Fruit fly (Drosophila melanogaster): Measurements from ENCODE around the gene CG14297.

DNA sequence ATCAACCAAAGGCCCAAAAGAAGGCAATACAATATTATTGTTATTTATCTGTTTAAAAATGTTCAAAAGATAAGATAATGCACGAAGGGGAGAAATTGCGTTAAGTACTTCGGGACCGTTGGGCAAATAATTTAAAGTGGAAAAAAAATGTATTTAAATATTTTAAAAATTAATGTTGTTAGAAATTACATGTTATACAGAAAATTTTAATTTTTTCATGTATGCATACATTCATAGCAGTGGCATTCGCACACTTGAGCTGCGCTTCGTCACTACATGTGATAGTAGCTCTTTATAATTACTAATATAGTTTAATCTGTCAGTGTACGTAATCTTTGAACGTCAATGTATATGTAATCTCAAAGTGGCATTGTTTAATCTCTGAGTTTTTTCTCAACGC, 2.7 kb upstream of the CG14297 start:
- TF ChIP-seq psq (optimal IDR thresholded peaks at IDR 0.05) = no peak
- no peak for TF ChIP-seq usp (GFP tag; optimal IDR thresholded peaks at IDR 0.05)
- no peak for TF ChIP-seq Dll (optimal IDR thresholded peaks at IDR 0.05)

Data from whole organism.